Fruit fly (Drosophila melanogaster): ENCODE results near the gene Ir85a.

Ir85a gene

DNA sequence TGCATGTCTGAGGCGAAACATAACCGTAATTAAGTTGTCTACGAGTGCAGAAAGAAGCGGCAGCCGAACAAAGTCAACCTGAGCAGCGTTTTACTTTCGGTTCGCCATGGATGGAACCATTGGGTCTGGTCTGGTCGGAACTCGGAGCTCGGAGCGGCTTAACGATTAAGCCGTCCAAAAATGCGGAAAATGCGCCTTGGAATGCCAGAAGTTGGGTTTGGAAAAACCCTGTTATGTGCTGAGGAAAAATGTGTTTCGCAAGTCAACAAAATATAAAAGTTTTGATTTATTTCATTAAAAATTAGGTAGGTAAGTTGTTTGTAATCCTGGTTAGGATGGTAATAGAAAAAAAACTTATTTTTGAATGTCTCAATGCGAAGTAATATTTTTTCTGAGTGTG, 47.0 kb downstream of the Ir85a start (continued):
- no peak for TF ChIP-seq exex (tag; optimal IDR thresholded peaks at IDR 0.05)
- no peak for TF ChIP-seq CG10565 (GFP tag; optimal IDR thresholded peaks at IDR 0.05)
- no peak for TF ChIP-seq Atf-2 (GFP tag; optimal IDR thresholded peaks at IDR 0.05)
- peak; percentile 81 for TF ChIP-seq sens (GFP tag)
- no peak for TF ChIP-seq pros (GFP tag; optimal IDR thresholded peaks at IDR 0.05)
- no peak for TF ChIP-seq HmgZ (tag; optimal IDR thresholded peaks at IDR 0.05)
- no peak for TF ChIP-seq pum (GFP tag; optimal IDR thresholded peaks at IDR 0.05)
- no peak for TF ChIP-seq H2.0 (GFP tag; IDR thresholded peaks at IDR 0.05)
- no peak for TF ChIP-seq fd96Cb (tag; optimal IDR thresholded peaks at IDR 0.05)
- TF ChIP-seq insv (GFP tag; optimal IDR thresholded peaks at IDR 0.05), result no peak
- TF ChIP-seq prd (optimal IDR thresholded peaks at IDR 0.05), result no peak
- TF ChIP-seq prd (GFP tag; IDR thresholded peaks at IDR 0.05), result 0 out of 3 replicates have a peak, but pooled peaks have one; percentile 20
- no peak for TF ChIP-seq Dbx (GFP tag; IDR thresholded peaks at IDR 0.05)
- no peak for TF ChIP-seq Hr39 (optimal IDR thresholded peaks at IDR 0.05)
- TF ChIP-seq CG14014 (GFP tag; IDR thresholded peaks at IDR 0.05), result no peak
- TF ChIP-seq Taf1 (GFP tag; IDR thresholded peaks at IDR 0.05), result no peak
- no peak for TF ChIP-seq CG9817 (tag; optimal IDR thresholded peaks at IDR 0.05)
- TF ChIP-seq so (GFP tag; IDR thresholded peaks at IDR 0.05), result no peak
- peak; percentile 24 for TF ChIP-seq CG10979 (tag; optimal IDR thresholded peaks at IDR 0.05)
- TF ChIP-seq aop (GFP tag; IDR thresholded peaks at IDR 0.05), result no peak
- TF ChIP-seq CG12155 (GFP tag; optimal IDR thresholded peaks at IDR 0.05), result no peak
- no peak for TF ChIP-seq sna (GFP tag; IDR thresholded peaks at IDR 0.05; ENCODE audit: partially characterized antibody)

DNA sequence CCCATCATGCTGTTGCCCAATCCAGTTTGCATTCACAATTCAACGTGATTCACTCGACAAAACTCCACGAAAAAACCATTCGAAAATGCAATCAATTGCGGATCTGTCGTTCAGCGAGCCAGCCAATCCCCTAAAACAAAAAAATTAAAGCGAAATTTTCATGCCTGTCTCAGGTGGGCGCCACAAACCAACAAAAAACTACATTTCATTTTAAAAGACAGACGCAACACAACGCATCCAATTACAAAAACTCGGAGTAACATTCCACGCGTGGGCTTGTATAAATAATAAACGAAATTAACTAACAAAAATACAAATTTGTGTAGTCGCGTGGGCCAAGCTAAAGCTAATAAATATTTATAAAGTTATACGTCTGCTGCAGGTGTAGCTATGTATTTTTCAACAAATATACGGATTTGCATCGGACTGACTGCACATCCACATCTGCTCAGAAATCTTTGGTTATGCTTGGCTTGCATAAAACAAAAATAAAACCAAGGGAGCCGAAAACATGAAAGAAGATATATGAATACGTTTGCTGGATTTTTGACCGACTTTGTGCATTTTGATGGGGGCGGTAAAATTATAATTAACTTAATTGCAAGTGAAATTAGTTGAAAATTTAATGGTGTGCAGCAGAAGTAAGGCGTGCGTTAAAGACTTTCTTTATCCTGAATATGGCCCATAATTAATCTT, 49.6 kb downstream of the Ir85a start:
- TF ChIP-seq vvl (GFP tag; IDR thresholded peaks at IDR 0.05), result peak; percentile 50; the same call in 1 of the 2 replicates
- peak; percentile 16 for TF ChIP-seq CG1529 (GFP tag; optimal IDR thresholded peaks at IDR 0.05)
- TF ChIP-seq Doc2 (GFP tag; IDR thresholded peaks at IDR 0.05), result no peak
- TF ChIP-seq Ets65A (GFP tag), result peak; percentile 71
- TF ChIP-seq sr (GFP tag; IDR thresholded peaks at IDR 0.05), result peak; percentile 52; the same call in 1 of the 3 replicates
- no peak for TF ChIP-seq hb (GFP tag; IDR thresholded peaks at IDR 0.05; ENCODE audit: partially characterized antibody)
- TF ChIP-seq sd (tag; optimal IDR thresholded peaks at IDR 0.05), result peak; percentile 87
- peak; percentile 74 for TF ChIP-seq sens (GFP tag)

DNA sequence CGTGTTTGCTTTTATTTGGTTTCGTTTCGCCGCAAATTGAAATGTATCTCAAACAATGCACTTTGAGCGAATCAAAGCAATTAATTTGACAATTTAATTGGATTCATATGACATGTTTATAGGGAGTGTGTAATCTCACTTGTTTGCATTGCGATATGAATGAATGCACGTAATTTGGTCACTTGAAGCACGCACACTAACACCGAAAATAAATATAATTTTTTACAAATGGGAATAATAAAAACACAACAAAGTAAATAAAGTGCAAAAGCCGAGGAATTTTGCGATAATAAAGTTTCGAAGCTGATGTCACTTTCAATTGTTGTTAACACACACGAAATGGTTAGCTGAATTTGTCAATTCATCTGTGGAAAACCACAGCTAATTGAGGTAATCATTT, 50.5 kb downstream of the Ir85a start:
- no peak for TF ChIP-seq CG12219 (GFP tag; optimal IDR thresholded peaks at IDR 0.05)
- no peak for TF ChIP-seq CG6689 (GFP tag; IDR thresholded peaks at IDR 0.05)
- TF ChIP-seq lbe (GFP tag; optimal IDR thresholded peaks at IDR 0.05), result peak; percentile 34
- no peak for TF ChIP-seq zfh1 (GFP tag; IDR thresholded peaks at IDR 0.05)
- TF ChIP-seq kni (GFP tag; optimal IDR thresholded peaks at IDR 0.05), result no peak
- TF ChIP-seq Neu2 (GFP tag; optimal IDR thresholded peaks at IDR 0.05; ENCODE audit: borderline replicate concordance), result no peak
- no peak for TF ChIP-seq Aef1 (GFP tag; IDR thresholded peaks at IDR 0.05)
- TF ChIP-seq H15 (GFP tag; IDR thresholded peaks at IDR 0.05), result no peak
- TF ChIP-seq CG8478 (optimal IDR thresholded peaks at IDR 0.05), result no peak
- TF ChIP-seq CG17328 (GFP tag; IDR thresholded peaks at IDR 0.05), result no peak
- TF ChIP-seq CG2129 (GFP tag; IDR thresholded peaks at IDR 0.05; ENCODE audit: partially characterized antibody), result no peak
- no peak for TF ChIP-seq Med (GFP tag)
- TF ChIP-seq Hsf (GFP tag; optimal IDR thresholded peaks at IDR 0.05), result no peak
- TF ChIP-seq chinmo (GFP tag; IDR thresholded peaks at IDR 0.05; ENCODE audit: partially characterized antibody), result 0 out of 4 replicates have a peak, but pooled peaks have one; percentile 5

Data from whole organism, embryonic.